4 worm cellular contexts compared by ENCODE assay signal in genomic region chrIII:8263377-8263776, ce11.
TF ChIP-seq lines count a peak whose summit lies in the region.

Gene col-91, minus strand, starts transcription at chrIII:8263664.

TF ChIP-seq in whole organism, L1 larva, 84 proteins besides CTCF, POLR2A, EP300 and RAD21:
- TF ChIP-seq egl-27 (tag; optimal IDR thresholded peaks at IDR 0.05; lab: Kevin White, UChicago): no peak
- TF ChIP-seq ztf-11 (tag; optimal IDR thresholded peaks at IDR 0.05; lab: Kevin White, UChicago): no peak
- TF ChIP-seq unc-30 (tag; optimal IDR thresholded peaks at IDR 0.05; lab: Kevin White, UChicago): no peak
- TF ChIP-seq lin-14 (GFP tag; optimal IDR thresholded peaks at IDR 0.05; lab: Kevin White, UChicago): peak; percentile 40
- TF ChIP-seq elt-3 (tag; optimal IDR thresholded peaks at IDR 0.05; lab: Kevin White, UChicago): peak in 3 of 6 experiments; percentile 3 to 42 (median 36)

TF ChIP-seq in whole organism, L2 larva, 48 proteins besides CTCF, POLR2A, EP300 and RAD21:
- TF ChIP-seq nhr-21 (tag; optimal IDR thresholded peaks at IDR 0.05; lab: Kevin White, UChicago) (peak; percentile 1), peb-1 (tag; optimal IDR thresholded peaks at IDR 0.05; lab: Kevin White, UChicago) (no peak), ceh-16 (tag; optimal IDR thresholded peaks at IDR 0.05; lab: Kevin White, UChicago) (no peak), ztf-11 (tag; optimal IDR thresholded peaks at IDR 0.05; lab: Kevin White, UChicago) (no peak), zag-1 (tag; optimal IDR thresholded peaks at IDR 0.05; lab: Kevin White, UChicago) (no peak), elt-1 (tag; optimal IDR thresholded peaks at IDR 0.05; lab: Kevin White, UChicago) (no peak), nhr-77 (tag; optimal IDR thresholded peaks at IDR 0.05; lab: Kevin White, UChicago) (no peak), nhr-25 (tag; optimal IDR thresholded peaks at IDR 0.05; lab: Kevin White, UChicago) (peak; percentile 16), ztf-1 (GFP tag; conservative IDR thresholded peaks at IDR 0.05; lab: Robert Waterston, UW) (no peak), fos-1 (tag; optimal IDR thresholded peaks at IDR 0.05; lab: Kevin White, UChicago) (no peak), snpc-4 (tag; optimal IDR thresholded peaks at IDR 0.05; lab: Kevin White, UChicago) (no peak), sma-3 (GFP tag; optimal IDR thresholded peaks at IDR 0.05; lab: Kevin White, UChicago) (no peak), nhr-11 (tag; optimal IDR thresholded peaks at IDR 0.05; lab: Kevin White, UChicago) (no peak), Y55F3AM.14 (GFP tag; optimal IDR thresholded peaks at IDR 0.05; lab: Kevin White, UChicago) (no peak), mab-5 (tag; optimal IDR thresholded peaks at IDR 0.05; lab: Kevin White, UChicago) (no peak), nhr-129 (tag; optimal IDR thresholded peaks at IDR 0.05; lab: Kevin White, UChicago) (no peak), sma-9 (GFP tag; optimal IDR thresholded peaks at IDR 0.05; lab: Kevin White, UChicago) (no peak), sma-9 (tag; optimal IDR thresholded peaks at IDR 0.05; lab: Kevin White, UChicago) (no peak)

TF ChIP-seq in whole organism, L3 larva, 47 proteins besides CTCF, POLR2A, EP300 and RAD21:
- TF ChIP-seq daf-12 (tag; optimal IDR thresholded peaks at IDR 0.05; lab: Kevin White, UChicago) (no peak), ceh-9 (tag; optimal IDR thresholded peaks at IDR 0.05; lab: Kevin White, UChicago) (no peak), elt-1 (tag; optimal IDR thresholded peaks at IDR 0.05; lab: Kevin White, UChicago) (no peak), ceh-82 (tag; optimal IDR thresholded peaks at IDR 0.05; lab: Kevin White, UChicago) (no peak), lin-39 (tag; optimal IDR thresholded peaks at IDR 0.05; lab: Kevin White, UChicago) (no peak), lsy-12 (tag; optimal IDR thresholded peaks at IDR 0.05; lab: Kevin White, UChicago) (no peak), nhr-23 (tag; optimal IDR thresholded peaks at IDR 0.05; lab: Kevin White, UChicago) (no peak), nhr-25 (tag; optimal IDR thresholded peaks at IDR 0.05; lab: Kevin White, UChicago) (peak; percentile 78), elt-3 (tag; optimal IDR thresholded peaks at IDR 0.05; lab: Kevin White, UChicago) (peak in 1 of 3 experiments; percentile 90), ceh-16 (tag; optimal IDR thresholded peaks at IDR 0.05; lab: Kevin White, UChicago) (no peak), nhr-28 (tag; optimal IDR thresholded peaks at IDR 0.05; lab: Kevin White, UChicago) (no peak), nhr-43 (tag; optimal IDR thresholded peaks at IDR 0.05; lab: Kevin White, UChicago; ENCODE audit: poor library complexity, severe bottlenecking) (no peak)

TF ChIP-seq in whole organism, L4 larva, 104 proteins besides CTCF, POLR2A, EP300 and RAD21:
- TF ChIP-seq hlh-11 (tag; optimal IDR thresholded peaks at IDR 0.05; lab: Kevin White, UChicago) (no peak), ztf-7 (tag; optimal IDR thresholded peaks at IDR 0.05; lab: Kevin White, UChicago) (no peak), nhr-28 (tag; optimal IDR thresholded peaks at IDR 0.05; lab: Kevin White, UChicago) (peak; percentile 37), unc-62 (GFP tag; optimal IDR thresholded peaks at IDR 0.05 in 1 of 2; lab: Kevin White, UChicago) (peak in 1 of 2 experiments; percentile 23), unc-62 (tag; optimal IDR thresholded peaks at IDR 0.05; lab: Kevin White, UChicago) (no peak)
TF ChIP-seq in whole organism, L4 larva: peak in this region for 2.

Comparison
In these comparisons a context has a peak if more than half of its experiments do, and no peak if none do; other contexts are left out.
1. Of the 29 proteins assayed by ChIP-seq in both whole organism, L4 larva and whole organism, L1 larva: peak only in whole organism, L4 larva: nhr-28; only in whole organism, L1 larva: none; in both: none; in neither: 27; mixed calls (peak in some experiments, not most) for 1.